Worm (Caenorhabditis elegans) whole organism, late embryonic: ENCODE results near the gene snt-1.

Experiments
- C08G9.2 ChIP-seq: sonication (generic microtip); optimal IDR thresholded peaks from 2 replicates; lab custom pipeline; 2016; ENCODE audit warnings: mild to moderate bottlenecking, missing genetic modification characterization, moderate library complexity, missing compliant biosample characterization
- K09A11.1 ChIP-seq: sonication (generic microtip); optimal IDR thresholded peaks from 2 replicates; lab custom pipeline; 2017; ENCODE audit warnings: antibody characterized with exemption, mild to moderate bottlenecking, missing genetic modification characterization, missing compliant biosample characterization; ENCODE audit not compliant: insufficient read depth
- ahr-1 ChIP-seq: sonication (generic microtip); optimal IDR thresholded peaks from 2 replicates; lab custom pipeline; 2016; ENCODE audit warnings: missing genetic modification characterization, missing compliant biosample characterization
- ama-1 ChIP-seq: fragments of 150-350 bp; optimal IDR thresholded peaks from 2 replicates; lab custom pipeline; 2014
- ceh-14 ChIP-seq: sonication (generic microtip); optimal IDR thresholded peaks from 2 replicates; lab custom pipeline; 2016; ENCODE audit warnings: missing genotype, missing genetic modification characterization, missing compliant biosample characterization
- ceh-18 ChIP-seq: sonication (generic microtip); optimal IDR thresholded peaks from 2 replicates; lab custom pipeline; 2016; ENCODE audit warnings: missing genetic modification characterization, missing compliant biosample characterization
- ceh-19 ChIP-seq: fragments of 200-800 bp; sonication (Bioruptor generic); optimal IDR thresholded peaks from 2 replicates; lab custom pipeline; 2018; ENCODE audit warnings: mild to moderate bottlenecking, missing genetic modification characterization, missing compliant biosample characterization
- ceh-2 ChIP-seq: sonication (generic microtip); optimal IDR thresholded peaks from 2 replicates; lab custom pipeline; 2016; ENCODE audit warnings: missing genotype, missing genetic modification characterization, missing compliant biosample characterization
- ceh-30 ChIP-seq: fragments of 150-350 bp; optimal IDR thresholded peaks from 2 replicates; lab custom pipeline; 2014; ENCODE audit warnings: missing biosample characterization, missing genetic modification characterization
- ceh-31 ChIP-seq: sonication (generic microtip); optimal IDR thresholded peaks from 2 replicates; lab custom pipeline; 2016; ENCODE audit warnings: missing genetic modification characterization, missing compliant biosample characterization
- ceh-34 ChIP-seq: sonication (generic microtip); optimal IDR thresholded peaks from 2 replicates; lab custom pipeline; 2016; ENCODE audit warnings: mild to moderate bottlenecking, missing genetic modification characterization, missing compliant biosample characterization
- ceh-48 ChIP-seq: sonication (generic microtip); optimal IDR thresholded peaks from 2 replicates; lab custom pipeline; 2016; ENCODE audit warnings: missing genetic modification characterization, inconsistent platforms, missing compliant biosample characterization
- ceh-6 ChIP-seq: fragments of 200-800 bp; sonication (Bioruptor generic); optimal IDR thresholded peaks from 2 replicates; lab custom pipeline; 2018; ENCODE audit warnings: mild to moderate bottlenecking, missing genetic modification characterization, missing compliant biosample characterization
- che-1 ChIP-seq: sonication (generic microtip); optimal IDR thresholded peaks from 2 replicates; lab custom pipeline; 2016; ENCODE audit warnings: mild to moderate bottlenecking, missing genetic modification characterization, missing compliant biosample characterization
- dve-1 ChIP-seq: sonication (generic microtip); optimal IDR thresholded peaks from 2 replicates; lab custom pipeline; 2017; ENCODE audit warnings: antibody characterized with exemption, mild to moderate bottlenecking, missing genetic modification characterization, missing compliant biosample characterization
- elt-2 ChIP-seq: sonication (generic microtip); optimal IDR thresholded peaks from 2 replicates; lab custom pipeline; 2016; ENCODE audit warnings: missing genetic modification reagents, missing genetic modification characterization, missing compliant biosample characterization
- elt-4 ChIP-seq: sonication (generic microtip); optimal IDR thresholded peaks from 2 replicates; lab custom pipeline; 2016; ENCODE audit warnings: missing genetic modification characterization, missing compliant biosample characterization
- ets-4 ChIP-seq: sonication (generic microtip); optimal IDR thresholded peaks from 2 replicates; lab custom pipeline; 2016; ENCODE audit warnings: missing genetic modification characterization, missing compliant biosample characterization
- eyg-1 ChIP-seq: sonication (generic microtip); optimal IDR thresholded peaks from 2 replicates; lab custom pipeline; 2016; ENCODE audit warnings: missing genotype, missing genetic modification characterization, missing compliant biosample characterization
- fax-1 ChIP-seq: sonication (generic microtip); optimal IDR thresholded peaks from 2 replicates; lab custom pipeline; 2016; ENCODE audit warnings: missing genotype, missing genetic modification characterization, missing compliant biosample characterization
- fkh-10 ChIP-seq: fragments of 150-350 bp; optimal IDR thresholded peaks from 2 replicates; lab custom pipeline; 2014; ENCODE audit warnings: missing biosample characterization, missing genetic modification reagents, missing genetic modification characterization
- fkh-6 ChIP-seq: sonication (generic microtip); optimal IDR thresholded peaks from 2 replicates; lab custom pipeline; 2016; ENCODE audit warnings: missing genetic modification characterization, missing compliant biosample characterization
- gmeb-2 ChIP-seq: sonication (generic microtip); optimal IDR thresholded peaks from 2 replicates; lab custom pipeline; 2016; ENCODE audit warnings: missing genetic modification characterization, inconsistent platforms, missing compliant biosample characterization
- hlh-13 ChIP-seq: fragments of 200-800 bp; sonication (Bioruptor generic); optimal IDR thresholded peaks from 2 replicates; lab custom pipeline; 2018; ENCODE audit warnings: mild to moderate bottlenecking, missing genetic modification characterization, missing compliant biosample characterization
- hlh-6 ChIP-seq: sonication (generic microtip); optimal IDR thresholded peaks from 2 replicates; lab custom pipeline; 2016; ENCODE audit warnings: missing genotype, missing genetic modification characterization, missing compliant biosample characterization
- hlh-8 ChIP-seq: sonication (generic microtip); optimal IDR thresholded peaks from 2 replicates; lab custom pipeline; 2016; ENCODE audit warnings: missing genotype, missing genetic modification characterization, missing compliant biosample characterization
- lin-11 ChIP-seq: fragments of 200-800 bp; sonication (Bioruptor generic); optimal IDR thresholded peaks from 2 replicates; lab custom pipeline; 2018; ENCODE audit warnings: mild to moderate bottlenecking, missing genetic modification characterization, missing compliant biosample characterization
- madf-2 ChIP-seq: sonication (generic microtip); optimal IDR thresholded peaks from 2 replicates; lab custom pipeline; 2017; ENCODE audit warnings: missing genetic modification characterization, missing compliant biosample characterization
- mec-3 ChIP-seq: sonication (generic microtip); optimal IDR thresholded peaks from 2 replicates; lab custom pipeline; 2016; ENCODE audit warnings: borderline replicate concordance, missing genetic modification characterization, missing compliant biosample characterization
- nfya-1 ChIP-seq: sonication (generic microtip); optimal IDR thresholded peaks from 2 replicates; lab custom pipeline; 2017; ENCODE audit warnings: missing genetic modification characterization, mild to moderate bottlenecking, missing compliant biosample characterization, antibody characterized with exemption, moderate library complexity
- nhr-11 ChIP-seq: fragments of 150-350 bp; optimal IDR thresholded peaks from 2 replicates; lab custom pipeline; 2014; ENCODE audit warnings: missing biosample characterization, missing genetic modification characterization
- nhr-232 ChIP-seq: sonication (generic microtip); optimal IDR thresholded peaks from 2 replicates; lab custom pipeline; 2016; ENCODE audit warnings: missing genetic modification characterization, missing compliant biosample characterization
- pax-1 ChIP-seq: fragments of 150-350 bp; optimal IDR thresholded peaks from 2 replicates; lab custom pipeline; 2014; ENCODE audit warnings: missing biosample characterization, missing genetic modification characterization
- pha-2 ChIP-seq: sonication (generic microtip); optimal IDR thresholded peaks from 2 replicates; lab custom pipeline; 2017; ENCODE audit warnings: mild to moderate bottlenecking, missing genetic modification characterization, missing compliant biosample characterization
- pros-1 ChIP-seq: fragments of 150-350 bp; optimal IDR thresholded peaks from 2 replicates; lab custom pipeline; 2014; ENCODE audit warnings: missing biosample characterization, missing genetic modification reagents, missing genetic modification characterization
- ref-2 ChIP-seq: sonication (generic microtip); optimal IDR thresholded peaks from 2 replicates; lab custom pipeline; 2016; ENCODE audit warnings: missing genetic modification characterization, missing compliant biosample characterization
- rnt-1 ChIP-seq: sonication (generic microtip); optimal IDR thresholded peaks from 2 replicates; lab custom pipeline; 2016; ENCODE audit warnings: missing genetic modification characterization, missing compliant biosample characterization
- sdc-2 ChIP-seq: sonication (generic microtip); optimal IDR thresholded peaks from 2 replicates; lab custom pipeline; 2016; ENCODE audit warnings: missing genotype, missing genetic modification characterization, missing compliant biosample characterization
- sox-2 ChIP-seq: fragments of 200-800 bp; sonication (Bioruptor generic); IDR thresholded peaks from 2 replicates; pipeline ENCODE4 v1.3.6; 2022; ENCODE audit warnings: missing genetic modification reagents, missing genetic modification characterization, missing compliant biosample characterization
- sox-4 ChIP-seq: sonication (generic microtip); optimal IDR thresholded peaks from 2 replicates; lab custom pipeline; 2017; ENCODE audit warnings: mild to moderate bottlenecking, missing genetic modification characterization, inconsistent platforms, missing compliant biosample characterization
- tbx-2 ChIP-seq: sonication (generic microtip); optimal IDR thresholded peaks from 2 replicates; lab custom pipeline; 2016; ENCODE audit warnings: missing genetic modification characterization, missing compliant biosample characterization
- ttx-3 ChIP-seq: sonication (generic microtip); optimal IDR thresholded peaks from 2 replicates; lab custom pipeline; 2016; ENCODE audit warnings: missing genetic modification reagents, missing genetic modification characterization, missing compliant biosample characterization
- unc-3 ChIP-seq, 2 experiments: fragments of 200-800 bp in 1 of 2; sonication (Bioruptor generic) in 1 of 2; sonication (generic microtip) in 1 of 2; conservative IDR thresholded peaks in 1 of 2; optimal IDR thresholded peaks in 1 of 2; 2 replicates each; pipeline versions ENCODE4 v1.3.6 to Lab custom; 2016 to 2022; ENCODE audit warnings: missing compliant biosample characterization in 2 of 2, missing genetic modification characterization in 2 of 2, missing genetic modification reagents in 1 of 2
- unc-42 ChIP-seq: sonication (generic microtip); optimal IDR thresholded peaks from 2 replicates; lab custom pipeline; 2016; ENCODE audit warnings: missing genotype, missing genetic modification characterization, missing compliant biosample characterization
- unc-55 ChIP-seq: sonication (generic microtip); optimal IDR thresholded peaks from 2 replicates; lab custom pipeline; 2017; ENCODE audit warnings: missing biosample characterization, missing genetic modification reagents, missing genetic modification characterization
- unc-86 ChIP-seq: sonication (generic microtip); optimal IDR thresholded peaks from 2 replicates; lab custom pipeline; 2016; ENCODE audit warnings: missing genetic modification characterization, missing compliant biosample characterization
- zip-5 ChIP-seq: sonication (generic microtip); optimal IDR thresholded peaks from 2 replicates; lab custom pipeline; 2016; ENCODE audit warnings: missing genetic modification characterization, missing compliant biosample characterization
- ztf-16 ChIP-seq: sonication (generic microtip); optimal IDR thresholded peaks from 2 replicates; lab custom pipeline; 2017; ENCODE audit warnings: missing genetic modification characterization, missing compliant biosample characterization

Gene snt-1

DNA sequence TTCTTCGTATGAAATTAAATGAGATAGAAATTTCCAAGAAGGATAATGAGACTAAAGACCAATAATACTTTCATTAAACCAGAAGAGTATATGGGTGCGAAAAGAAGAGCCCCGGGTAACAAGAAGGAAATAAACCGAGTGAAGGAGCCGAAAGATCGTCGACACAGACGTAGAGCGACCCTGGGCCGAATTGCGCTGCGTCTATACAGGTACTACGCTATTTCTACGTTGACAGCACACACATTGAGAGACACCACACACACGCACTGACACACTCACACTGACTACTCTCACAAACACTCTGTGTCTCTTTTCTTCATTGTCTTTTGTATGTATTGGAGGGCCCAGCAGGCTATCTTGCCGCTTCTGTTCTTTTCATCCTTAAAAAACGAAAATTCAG lies 48.1 kb downstream of the snt-1 start:
- TF ChIP-seq fkh-10 (GFP tag; lab: Kevin White, UChicago) (no peak), nhr-232 (peak; percentile 27), ceh-19 (GFP tag; lab: Kevin White, UChicago) (peak; percentile 31), pros-1 (tag; lab: Kevin White, UChicago) (peak; percentile 25), ceh-48 (peak; percentile 9), ref-2 (peak; percentile 48), nfya-1 (tag; lab: Kevin White, UChicago) (peak; percentile 56), ceh-2 (peak; percentile 63), mec-3 (tag; lab: Kevin White, UChicago) (no peak), ets-4 (tag; lab: Kevin White, UChicago) (no peak), pha-2 (peak; percentile 41), che-1 (peak; percentile 23), eyg-1 (tag; lab: Kevin White, UChicago) (no peak), madf-2 (tag; lab: Kevin White, UChicago) (no peak), tbx-2 (tag; lab: Kevin White, UChicago) (peak; percentile 82), hlh-13 (GFP tag; lab: Kevin White, UChicago) (no peak), ceh-30 (tag; lab: Kevin White, UChicago) (peak; percentile 15), unc-86 (peak; percentile 21), ceh-14 (tag; lab: Kevin White, UChicago) (peak; percentile 22), sox-4 (tag; lab: Kevin White, UChicago) (no peak), elt-2 (tag; lab: Kevin White, UChicago) (peak; percentile 53), ceh-34 (tag; lab: Kevin White, UChicago) (peak; percentile 67), fkh-6 (tag; lab: Kevin White, UChicago) (no peak), hlh-6 (tag; lab: Kevin White, UChicago) (peak; percentile 17), ceh-18 (peak; percentile 57), hlh-8 (tag; lab: Kevin White, UChicago) (peak; percentile 32), lin-11 (tag; lab: Kevin White, UChicago) (peak; percentile 5), dve-1 (tag; lab: Kevin White, UChicago) (no peak), unc-42 (tag; lab: Kevin White, UChicago) (peak; percentile 50), ceh-31 (peak; percentile 82), ttx-3 (tag; lab: Kevin White, UChicago) (no peak), elt-4 (tag; lab: Kevin White, UChicago) (no peak), sdc-2 (tag; lab: Kevin White, UChicago) (no peak), unc-3 (GFP tag; conservative IDR thresholded peaks at IDR 0.05; lab: Robert Waterston, UW) (no peak), unc-3 (tag; optimal IDR thresholded peaks at IDR 0.05; lab: Kevin White, UChicago) (peak; percentile 27), K09A11.1 (peak; percentile 8), ahr-1 (tag; lab: Kevin White, UChicago) (no peak), ceh-6 (GFP tag; lab: Kevin White, UChicago) (no peak), ama-1 (no peak), sox-2 (GFP tag; lab: Robert Waterston, UW) (no peak; the same call in 1 of the 2 replicates), zip-5 (tag; lab: Kevin White, UChicago) (no peak), gmeb-2 (no peak), unc-55 (GFP tag; lab: Kevin White, UChicago) (peak; percentile 63), nhr-11 (tag; lab: Kevin White, UChicago) (no peak), fax-1 (tag; lab: Kevin White, UChicago) (peak; percentile 24), C08G9.2 (no peak), ztf-16 (no peak), rnt-1 (peak; percentile 41), pax-1 (no peak)
